Fruit fly (Drosophila melanogaster): Measurements from ENCODE around the gene CG32262.

The CG32262 gene

dm6 chr3L:3818566-3819325 is 8.8 kb upstream of the CG32262 start, which contains the start of gene enc (continued):
- TF ChIP-seq gfzf (GFP tag; optimal IDR thresholded peaks at IDR 0.05) (peak; percentile 17), crol (GFP tag; IDR thresholded peaks at IDR 0.05) (no peak), CG16815 (GFP tag; optimal IDR thresholded peaks at IDR 0.05) (no peak), CG18476 (GFP tag; optimal IDR thresholded peaks at IDR 0.05) (no peak), Ets97D (GFP tag; optimal IDR thresholded peaks at IDR 0.05) (peak; percentile 78), bcd (GFP tag; optimal IDR thresholded peaks at IDR 0.05) (no peak), HHEX (GFP tag; optimal IDR thresholded peaks at IDR 0.05) (no peak), Opbp (GFP tag; IDR thresholded peaks at IDR 0.05; ENCODE audit: partially characterized antibody) (peak; percentile 97), hbn (GFP tag; IDR thresholded peaks at IDR 0.05; ENCODE audit: partially characterized antibody) (peak; percentile 94), exex (tag; optimal IDR thresholded peaks at IDR 0.05) (no peak), CG10366 (GFP tag; IDR thresholded peaks at IDR 0.05) (no peak), D (optimal IDR thresholded peaks at IDR 0.05) (no peak), D (GFP tag; optimal IDR thresholded peaks at IDR 0.05) (no peak), Side (GFP tag; optimal IDR thresholded peaks at IDR 0.05) (no peak), CG14965 (GFP tag; optimal IDR thresholded peaks at IDR 0.05; ENCODE audit: borderline replicate concordance) (peak; percentile 4), Xbp1 (GFP tag; optimal IDR thresholded peaks at IDR 0.05) (no peak), CG13775 (GFP tag; optimal IDR thresholded peaks at IDR 0.05) (no peak), hth (optimal IDR thresholded peaks at IDR 0.05) (no peak), CG31224 (GFP tag; IDR thresholded peaks at IDR 0.05) (no peak), fd3F (GFP tag; optimal IDR thresholded peaks at IDR 0.05) (no peak), MESR4 (GFP tag; optimal IDR thresholded peaks at IDR 0.05) (peak; percentile 82), Dip2 (GFP tag; IDR thresholded peaks at IDR 0.05) (no peak), CG18619 (GFP tag; optimal IDR thresholded peaks at IDR 0.05) (no peak), insv (GFP tag; optimal IDR thresholded peaks at IDR 0.05) (peak; percentile 80 to 95), lab (GFP tag; optimal IDR thresholded peaks at IDR 0.05) (no peak), CG11723 (GFP tag; optimal IDR thresholded peaks at IDR 0.05) (no peak), pfk (GFP tag; optimal IDR thresholded peaks at IDR 0.05) (no peak), CG12236 (GFP tag; optimal IDR thresholded peaks at IDR 0.05) (no peak), Asciz (GFP tag; optimal IDR thresholded peaks at IDR 0.05) (peak; percentile 23), ems (GFP tag; optimal IDR thresholded peaks at IDR 0.05) (no peak), ap (GFP tag; IDR thresholded peaks at IDR 0.05) (no peak), z (GFP tag; IDR thresholded peaks at IDR 0.05) (no peak), btn (GFP tag; optimal IDR thresholded peaks at IDR 0.05) (no peak), usp (GFP tag; optimal IDR thresholded peaks at IDR 0.05) (no peak), mam (GFP tag; optimal IDR thresholded peaks at IDR 0.05) (peak; percentile 23), ftz-f1 (GFP tag; optimal IDR thresholded peaks at IDR 0.05) (no peak), ewg (GFP tag; optimal IDR thresholded peaks at IDR 0.05) (no peak), CG7987 (GFP tag; optimal IDR thresholded peaks at IDR 0.05) (no peak), CkIIα-i1 (GFP tag; IDR thresholded peaks at IDR 0.05) (no peak), dm (GFP tag; optimal IDR thresholded peaks at IDR 0.05) (peak; percentile 9), peb (GFP tag; IDR thresholded peaks at IDR 0.05) (no peak), prd (optimal IDR thresholded peaks at IDR 0.05) (no peak), prd (GFP tag; IDR thresholded peaks at IDR 0.05) (no peak), Hand (GFP tag; optimal IDR thresholded peaks at IDR 0.05) (no peak), Poxn (GFP tag; IDR thresholded peaks at IDR 0.05) (no peak), fru (optimal IDR thresholded peaks at IDR 0.05) (no peak), Jarid2 (GFP tag; optimal IDR thresholded peaks at IDR 0.05) (peak; percentile 11), CG31441 (GFP tag; IDR thresholded peaks at IDR 0.05) (no peak), inv (GFP tag; IDR thresholded peaks at IDR 0.05; ENCODE audit: partially characterized antibody) (peak; percentile 95), CG4854 (GFP tag; optimal IDR thresholded peaks at IDR 0.05) (no peak), bbx (GFP tag; IDR thresholded peaks at IDR 0.05; ENCODE audit: partially characterized antibody) (peak; percentile 98)
